Fruit fly (Drosophila melanogaster) whole organism, adult: ENCODE measurements around the gene CG17721.

Experiments
- CG11617 ChIP-seq: fragments of 200-800 bp; sonication (Bioruptor generic); optimal IDR thresholded peaks from 2 replicates; lab custom pipeline; 2017; ENCODE audit warnings: mild to moderate bottlenecking, missing biosample characterization, missing genetic modification reagents, missing genetic modification characterization
- CG12768 ChIP-seq: fragments of 200-800 bp; sonication (Bioruptor generic); optimal IDR thresholded peaks from 2 replicates; lab custom pipeline; 2017; ENCODE audit warnings: missing biosample characterization, missing genetic modification characterization, mild to moderate bottlenecking, moderate library complexity, missing genetic modification reagents
- CG14711 ChIP-seq: fragments of 200-800 bp; sonication (Bioruptor generic); optimal IDR thresholded peaks from 2 replicates; lab custom pipeline; 2018; ENCODE audit warnings: missing biosample characterization, mild to moderate bottlenecking, missing genetic modification characterization, moderate library complexity
- CG1620 ChIP-seq: fragments of 200-800 bp; sonication (Bioruptor generic); optimal IDR thresholded peaks from 2 replicates; lab custom pipeline; 2016; ENCODE audit warnings: missing biosample characterization, missing genetic modification characterization
- CG33017 ChIP-seq: fragments of 200-800 bp; sonication (Bioruptor generic); optimal IDR thresholded peaks from 2 replicates; lab custom pipeline; 2018; ENCODE audit warnings: missing biosample characterization, mild to moderate bottlenecking, missing genetic modification characterization, moderate library complexity
- CG5204 ChIP-seq: fragments of 200-800 bp; sonication (Bioruptor generic); optimal IDR thresholded peaks from 2 replicates; lab custom pipeline; 2016; ENCODE audit warnings: missing biosample characterization, missing genetic modification characterization
- CG7045 ChIP-seq: fragments of 200-800 bp; sonication (Bioruptor generic); optimal IDR thresholded peaks from 2 replicates; lab custom pipeline; 2017; ENCODE audit warnings: missing biosample characterization, mild to moderate bottlenecking, missing genetic modification characterization
- CG7101 ChIP-seq: fragments of 200-800 bp; sonication (Bioruptor generic); optimal IDR thresholded peaks from 2 replicates; lab custom pipeline; 2018; ENCODE audit warnings: missing biosample characterization, mild to moderate bottlenecking, missing genetic modification characterization, moderate library complexity
- Clk ChIP-seq: fragments of 200-800 bp; sonication (Bioruptor generic); optimal IDR thresholded peaks from 2 replicates; lab custom pipeline; 2017; ENCODE audit warnings: missing biosample characterization, missing genetic modification characterization
- Crg-1 ChIP-seq: fragments of 200-800 bp; sonication (Bioruptor generic); optimal IDR thresholded peaks from 2 replicates; lab custom pipeline; 2016; ENCODE audit warnings: missing biosample characterization, missing genetic modification characterization
- Hr96 ChIP-seq: fragments of 200-800 bp; sonication (Bioruptor generic); optimal IDR thresholded peaks from 2 replicates; lab custom pipeline; 2016; ENCODE audit warnings: missing biosample characterization, missing genetic modification characterization
- Mnt ChIP-seq: fragments of 200-800 bp; sonication (Bioruptor generic); optimal IDR thresholded peaks from 2 replicates; lab custom pipeline; 2016; ENCODE audit warnings: missing biosample characterization, mild to moderate bottlenecking, missing genetic modification characterization
- bab1 ChIP-seq: fragments of 200-800 bp; sonication (Bioruptor generic); optimal IDR thresholded peaks from 3 replicates; lab custom pipeline; 2019; ENCODE audit warnings: missing biosample characterization, mild to moderate bottlenecking, missing genetic modification characterization, moderate library complexity
- cic ChIP-seq: fragments of 200-800 bp; sonication (Bioruptor generic); optimal IDR thresholded peaks from 2 replicates; lab custom pipeline; 2017; ENCODE audit warnings: missing biosample characterization, mild to moderate bottlenecking, missing genetic modification characterization, moderate library complexity
- cnc ChIP-seq, 2 experiments: fragments of >200 bp; optimal IDR thresholded peaks; 2 replicates each; lab custom pipeline; 2017
- kay ChIP-seq: fragments of 200-800 bp; sonication (Bioruptor generic); peaks from one replicate; lab custom pipeline; 2016; ENCODE audit warnings: missing biosample characterization, missing genetic modification characterization, borderline replicate concordance
- ovo ChIP-seq: fragments of 200-800 bp; sonication (Bioruptor generic); optimal IDR thresholded peaks from 2 replicates; lab custom pipeline; 2016; ENCODE audit warnings: missing biosample characterization, missing genetic modification characterization
- pad ChIP-seq: fragments of 200-800 bp; sonication (Bioruptor generic); optimal IDR thresholded peaks from 3 replicates; lab custom pipeline; 2017; ENCODE audit warnings: missing biosample characterization, missing genetic modification characterization, mild to moderate bottlenecking, moderate library complexity, missing genetic modification reagents
- tj ChIP-seq: fragments of 200-800 bp; sonication (Bioruptor generic); optimal IDR thresholded peaks from 3 replicates; lab custom pipeline; 2017; ENCODE audit warnings: missing biosample characterization, mild to moderate bottlenecking, missing genetic modification characterization, moderate library complexity
- toe ChIP-seq: fragments of 200-800 bp; sonication (Bioruptor generic); optimal IDR thresholded peaks from 2 replicates; lab custom pipeline; 2016; ENCODE audit warnings: missing biosample characterization, missing genetic modification characterization

Gene CG17721

DNA sequence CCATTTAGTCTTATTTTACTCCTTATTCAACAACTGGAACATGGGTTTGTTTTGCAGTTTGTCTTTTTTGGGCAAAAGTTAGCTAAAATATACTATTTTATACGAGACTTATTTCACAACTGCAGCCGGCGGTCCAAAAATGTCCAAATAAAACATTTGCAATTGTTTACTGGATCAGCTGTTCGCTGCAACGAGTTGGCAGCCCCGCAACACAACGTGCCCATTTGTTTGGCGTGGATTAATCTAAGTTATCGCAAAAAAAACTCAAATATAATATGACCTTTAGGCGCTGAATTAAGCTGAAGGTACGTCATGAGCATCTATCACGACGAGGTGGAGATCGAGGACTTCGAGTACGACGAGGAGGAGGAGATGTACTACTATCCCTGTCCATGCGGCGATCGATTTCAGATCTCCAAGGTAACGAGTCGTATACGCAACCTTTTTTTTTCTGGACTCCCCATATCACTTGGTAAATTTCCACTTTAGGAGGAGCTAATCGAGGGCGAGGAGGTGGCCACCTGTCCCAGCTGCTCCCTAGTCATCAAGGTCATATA is 3.2 kb upstream of the CG17721 start, which contains the start of the genes CG17187 and Dph3:
Gene CG17187, minus strand, starts transcription at position 175 of the 557 bp plus-strand sequence.
Gene Dph3, plus strand, starts transcription at position 208 of the 557 bp plus-strand sequence.
- TF ChIP-seq bab1 (GFP tag; lab: Kevin White, UChicago) (peak; percentile 29), cic (GFP tag; lab: Kevin White, UChicago) (no peak), Mnt (GFP tag; lab: Kevin White, UChicago) (peak; percentile 80), CG14711 (tag; lab: Kevin White, UChicago) (no peak)

- TF ChIP-seq CG5204 (GFP tag; lab: Kevin White, UChicago) (no peak), Mnt (GFP tag; lab: Kevin White, UChicago) (peak; percentile 61), bab1 (GFP tag; lab: Kevin White, UChicago) (peak; percentile 15), CG12768 (no peak)
Measured at dm6 chr3R:11236041-11236440, 1.1 kb downstream of the CG17721 start, which contains the start of gene CG31441. Gene CG31441 (plus strand): TSS chr3R:11236286.

DNA sequence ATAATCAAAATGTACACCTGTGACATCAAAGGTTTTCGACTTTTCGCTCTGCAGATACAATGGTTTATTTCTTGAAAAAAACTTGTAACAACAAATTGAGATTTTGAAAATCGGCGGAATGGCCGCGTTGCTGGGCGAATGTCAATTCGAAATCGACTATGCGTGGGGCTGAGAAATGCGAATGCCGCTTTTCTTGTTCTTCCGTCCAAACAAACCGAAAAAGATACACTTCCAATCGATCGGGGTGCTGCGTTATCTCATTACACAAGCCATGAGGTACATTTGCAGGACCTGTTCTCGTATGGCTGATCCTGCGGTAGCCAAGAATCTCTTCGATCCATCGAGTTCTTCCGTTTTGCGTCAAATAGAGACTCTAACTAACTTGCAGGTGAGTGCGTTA is 2.7 kb downstream of the CG17721 start, which contains the start of gene CG31388:
Gene CG31388, plus strand, starts transcription at position 218 of the 400 bp plus-strand sequence.
- TF ChIP-seq bab1 (GFP tag; lab: Kevin White, UChicago) (peak; percentile 10), cnc (optimal IDR thresholded peaks at IDR 0.05; lab: Kevin White, UChicago) (no peak), Mnt (GFP tag; lab: Kevin White, UChicago) (peak; percentile 34), Crg-1 (GFP tag; lab: Kevin White, UChicago) (no peak)

DNA sequence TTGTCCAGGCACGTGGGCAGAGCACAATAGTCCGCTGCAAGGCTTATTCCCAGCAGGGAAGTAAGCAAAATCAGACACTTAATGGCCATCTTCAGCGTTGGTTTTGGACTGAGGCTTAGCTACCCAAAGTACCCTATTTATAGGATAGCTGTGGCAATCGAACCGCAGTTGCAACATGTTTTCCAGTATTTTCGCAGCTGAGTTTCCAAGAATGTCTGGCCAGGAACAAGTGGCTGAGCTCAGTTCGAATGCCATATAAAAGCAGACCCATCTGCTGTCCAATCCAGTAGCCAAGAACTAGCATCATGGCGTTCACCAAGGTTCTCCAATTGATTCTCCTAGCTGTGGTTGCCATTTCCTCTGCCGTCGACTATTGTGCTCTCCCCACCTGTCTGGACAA is 6.0 kb downstream of the CG17721 start, which contains the start of the genes scpr-B and scpr-A:
Gene scpr-B, minus strand, starts transcription at position 101 of the 400 bp plus-strand sequence.
Gene scpr-A, plus strand, starts transcription at position 293 of the 400 bp plus-strand sequence.
- TF ChIP-seq CG7101 (tag; lab: Kevin White, UChicago): no peak
- no peak for TF ChIP-seq Mnt (GFP tag; lab: Kevin White, UChicago)
- no peak for TF ChIP-seq cic (GFP tag; lab: Kevin White, UChicago)
- TF ChIP-seq CG12768: no peak
- no peak for TF ChIP-seq toe
- TF ChIP-seq CG7045: no peak
- TF ChIP-seq kay (GFP tag; lab: Kevin White, UChicago): no peak
- no peak for TF ChIP-seq Crg-1 (GFP tag; lab: Kevin White, UChicago)
- no peak for TF ChIP-seq CG1620
- TF ChIP-seq ovo (GFP tag; lab: Kevin White, UChicago): no peak
- TF ChIP-seq CG5204 (GFP tag; lab: Kevin White, UChicago): no peak
- no peak for TF ChIP-seq CG11617
- no peak for TF ChIP-seq CG14711 (tag; lab: Kevin White, UChicago)
- TF ChIP-seq Hr96 (GFP tag; lab: Kevin White, UChicago): no peak
- no peak for TF ChIP-seq Clk (GFP tag; lab: Kevin White, UChicago)
- TF ChIP-seq pad (GFP tag; lab: Kevin White, UChicago): no peak
- no peak for TF ChIP-seq cnc (optimal IDR thresholded peaks at IDR 0.05; lab: Kevin White, UChicago)
- no peak for TF ChIP-seq tj (GFP tag; lab: Kevin White, UChicago)
- TF ChIP-seq bab1 (GFP tag; lab: Kevin White, UChicago): no peak
- TF ChIP-seq CG33017 (tag; lab: Kevin White, UChicago): no peak

DNA sequence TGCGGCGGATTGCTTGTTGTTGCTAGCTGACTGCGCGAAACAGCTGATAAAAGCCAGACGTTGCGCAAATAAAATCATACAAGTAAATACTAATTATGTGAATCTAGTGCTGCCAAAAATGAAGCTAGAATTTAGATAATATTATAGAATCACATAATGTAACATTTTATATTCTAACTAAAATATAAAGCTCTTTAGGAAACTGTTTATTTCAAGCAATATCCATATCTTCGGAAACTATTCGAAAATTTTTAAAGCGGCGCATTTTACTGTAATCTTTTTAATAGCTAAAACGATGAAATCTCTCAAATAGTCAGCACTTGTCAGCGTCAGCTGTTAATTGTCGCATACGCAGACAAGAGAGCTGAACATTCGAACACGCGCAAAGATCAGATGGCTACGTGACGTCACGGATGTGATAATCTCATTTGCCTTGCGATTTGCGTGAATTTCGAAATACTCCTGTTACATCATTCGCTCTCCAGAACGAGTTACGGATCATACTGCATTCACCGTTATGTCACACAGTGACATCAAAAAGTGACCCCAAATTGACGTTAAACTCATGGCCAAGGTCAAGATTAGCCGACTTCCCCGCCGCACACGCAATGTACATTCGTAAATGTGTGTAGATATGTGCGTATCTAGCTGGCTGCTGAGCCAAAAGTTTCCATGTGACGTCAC is 8.3 kb downstream of the CG17721 start:
- peak; percentile 26 for TF ChIP-seq ovo (GFP tag; lab: Kevin White, UChicago)
- no peak for TF ChIP-seq CG11617
- peak; percentile 20 for TF ChIP-seq cic (GFP tag; lab: Kevin White, UChicago)
- TF ChIP-seq CG5204 (GFP tag; lab: Kevin White, UChicago): no peak
- TF ChIP-seq Hr96 (GFP tag; lab: Kevin White, UChicago): no peak
- peak; percentile 37 for TF ChIP-seq CG14711 (tag; lab: Kevin White, UChicago)
- TF ChIP-seq CG7101 (tag; lab: Kevin White, UChicago): peak; percentile 36
- TF ChIP-seq pad (GFP tag; lab: Kevin White, UChicago): peak; percentile 67
- no peak for TF ChIP-seq CG7045
- TF ChIP-seq Mnt (GFP tag; lab: Kevin White, UChicago): peak; percentile 5
- TF ChIP-seq bab1 (GFP tag; lab: Kevin White, UChicago): peak; percentile 24

dm6 chr3R:11243951-11244660 is 9.2 kb downstream of the CG17721 start, which contains the start of the genes CG17734 and CG5214:
Gene CG17734 (minus strand): TSS chr3R:11243999.
Gene CG5214 (plus strand): TSS chr3R:11244302.
- TF ChIP-seq CG7045 (no peak), CG33017 (tag; lab: Kevin White, UChicago) (no peak), Hr96 (GFP tag; lab: Kevin White, UChicago) (peak; percentile 44), CG14711 (tag; lab: Kevin White, UChicago) (no peak), kay (GFP tag; lab: Kevin White, UChicago) (no peak), ovo (GFP tag; lab: Kevin White, UChicago) (no peak), CG12768 (no peak), pad (GFP tag; lab: Kevin White, UChicago) (no peak), CG5204 (GFP tag; lab: Kevin White, UChicago) (no peak), Crg-1 (GFP tag; lab: Kevin White, UChicago) (no peak), CG11617 (peak; percentile 30), toe (peak; percentile 52), Clk (GFP tag; lab: Kevin White, UChicago) (no peak), bab1 (GFP tag; lab: Kevin White, UChicago) (peak; percentile 51), Mnt (GFP tag; lab: Kevin White, UChicago) (peak; percentile 49), cic (GFP tag; lab: Kevin White, UChicago) (peak; percentile 32), CG7101 (tag; lab: Kevin White, UChicago) (peak; percentile 9), CG1620 (peak; percentile 19), cnc (optimal IDR thresholded peaks at IDR 0.05; lab: Kevin White, UChicago) (no peak), tj (GFP tag; lab: Kevin White, UChicago) (peak; percentile 100)
